Fruit fly (Drosophila melanogaster) whole organism, embryonic: ENCODE results near the gene edin.
A peak's percentile ranks its signal among the peaks of the same experiment; 100 is the strongest.

ENCODE experiments used
- ATbp ChIP-seq: fragments of 200-800 bp; sonication (Bioruptor generic); optimal IDR thresholded peaks from 2 replicates; lab custom pipeline; 2017; ENCODE audit warnings: missing biosample characterization, mild to moderate bottlenecking, missing genetic modification characterization, missing genetic modification reagents
- Abd-B ChIP-seq: fragments of 200-800 bp; sonication (Bioruptor generic); optimal IDR thresholded peaks from 2 replicates; lab custom pipeline; 2018; ENCODE audit warnings: missing biosample characterization, mild to moderate bottlenecking, missing genetic modification characterization, moderate library complexity
- CG10274 ChIP-seq: fragments of 200-800 bp; sonication (Bioruptor generic); optimal IDR thresholded peaks from 3 replicates; lab custom pipeline; 2017; ENCODE audit warnings: missing biosample characterization, mild to moderate bottlenecking, missing genetic modification characterization
- CG11560 ChIP-seq: fragments of 200-800 bp; sonication (Bioruptor generic); IDR thresholded peaks from 3 replicates; pipeline ENCODE4 v1.3.6; 2022; ENCODE audit warnings: missing biosample characterization, missing genetic modification characterization
- CG12155 ChIP-seq: fragments of 200-800 bp; sonication (Bioruptor generic); optimal IDR thresholded peaks from 3 replicates; lab custom pipeline; 2016; ENCODE audit warnings: missing biosample characterization, missing genetic modification characterization
- CG12219 ChIP-seq: fragments of 200-800 bp; sonication (Bioruptor generic); optimal IDR thresholded peaks from 3 replicates; lab custom pipeline; 2018; ENCODE audit warnings: missing biosample characterization, mild to moderate bottlenecking, missing genetic modification characterization
- CG14710 ChIP-seq: fragments of 200-800 bp; sonication (Bioruptor generic); optimal IDR thresholded peaks from 3 replicates; lab custom pipeline; 2019; ENCODE audit warnings: missing biosample characterization, mild to moderate bottlenecking, missing genetic modification characterization, moderate library complexity
- CG14860 ChIP-seq: fragments of 200-800 bp; sonication (Bioruptor generic); IDR thresholded peaks from 3 replicates; pipeline ENCODE4 v1.3.6; 2022; ENCODE audit warnings: missing biosample characterization, missing genetic modification characterization; ENCODE audit not compliant: partially characterized antibody
- CG14965 ChIP-seq: fragments of 200-800 bp; sonication (Bioruptor generic); optimal IDR thresholded peaks from 2 replicates; lab custom pipeline; 2016; ENCODE audit warnings: missing biosample characterization, missing genetic modification characterization, borderline replicate concordance
- CG15601 ChIP-seq: fragments of 200-800 bp; sonication (Bioruptor generic); optimal IDR thresholded peaks from 3 replicates; lab custom pipeline; 2019; ENCODE audit warnings: missing biosample characterization, mild to moderate bottlenecking, missing genetic modification characterization, moderate library complexity
- CG16813 ChIP-seq: fragments of 200-800 bp; sonication (Bioruptor generic); IDR thresholded peaks from 3 replicates; pipeline ENCODE4 v1.3.6; 2022; ENCODE audit warnings: missing biosample characterization, missing genetic modification characterization; ENCODE audit not compliant: partially characterized antibody
- CG17186 ChIP-seq: fragments of 200-800 bp; sonication (Bioruptor generic); optimal IDR thresholded peaks from 3 replicates; lab custom pipeline; 2017; ENCODE audit warnings: missing biosample characterization, missing genetic modification reagents, missing genetic modification characterization
- CG17612 ChIP-seq: fragments of 200-800 bp; sonication (Bioruptor generic); IDR thresholded peaks from 2 replicates; pipeline ENCODE4 v1.3.6; 2022; ENCODE audit warnings: missing biosample characterization, missing genetic modification characterization
- CG18011 ChIP-seq: fragments of 200-800 bp; sonication (Bioruptor generic); optimal IDR thresholded peaks from 2 replicates; lab custom pipeline; 2017; ENCODE audit warnings: missing biosample characterization, missing genetic modification characterization, mild to moderate bottlenecking, moderate library complexity, missing genotype
- CG18262 ChIP-seq: fragments of 200-800 bp; optimal IDR thresholded peaks from 3 replicates; lab custom pipeline; 2019; ENCODE audit warnings: missing biosample characterization, mild to moderate bottlenecking, missing genetic modification characterization, moderate library complexity
- CG18619 ChIP-seq: fragments of 200-800 bp; sonication (Bioruptor generic); optimal IDR thresholded peaks from 3 replicates; lab custom pipeline; 2017; ENCODE audit warnings: missing biosample characterization, mild to moderate bottlenecking, missing genetic modification characterization
- CG30431 ChIP-seq: fragments of 200-800 bp; sonication (Bioruptor generic); optimal IDR thresholded peaks from 2 replicates; lab custom pipeline; 2017; ENCODE audit warnings: missing biosample characterization, missing genetic modification characterization
- CG31388 ChIP-seq: fragments of 200-800 bp; sonication (Bioruptor generic); optimal IDR thresholded peaks from 2 replicates; lab custom pipeline; 2016; ENCODE audit warnings: missing biosample characterization, missing genetic modification characterization
- CG32772 ChIP-seq: fragments of 200-800 bp; sonication (Bioruptor generic); IDR thresholded peaks from 2 replicates; pipeline ENCODE4 v1.3.6; 2022; ENCODE audit warnings: missing biosample characterization, missing genetic modification characterization
- CG3281 ChIP-seq: fragments of 200-800 bp; sonication (Bioruptor generic); optimal IDR thresholded peaks from 3 replicates; lab custom pipeline; 2017; ENCODE audit warnings: missing biosample characterization, mild to moderate bottlenecking, missing genetic modification characterization
- CG33213 ChIP-seq: fragments of 200-800 bp; sonication (Bioruptor generic); optimal IDR thresholded peaks from 3 replicates; lab custom pipeline; 2016; ENCODE audit warnings: missing biosample characterization, missing genetic modification characterization
- CG33557 ChIP-seq: fragments of 200-800 bp; sonication (Bioruptor generic); optimal IDR thresholded peaks from 2 replicates; lab custom pipeline; 2019; ENCODE audit warnings: missing biosample characterization, mild to moderate bottlenecking, missing genetic modification characterization, moderate library complexity
- CG34376 ChIP-seq: fragments of 200-800 bp; sonication (Bioruptor generic); optimal IDR thresholded peaks from 2 replicates; lab custom pipeline; 2018; ENCODE audit warnings: missing biosample characterization, mild to moderate bottlenecking, missing genetic modification characterization
- CG4282 ChIP-seq: fragments of 200-800 bp; sonication (Bioruptor generic); optimal IDR thresholded peaks from 2 replicates; lab custom pipeline; 2016; ENCODE audit warnings: missing biosample characterization, missing genetic modification characterization
- CG4820 ChIP-seq: fragments of 200-800 bp; sonication (Bioruptor generic); optimal IDR thresholded peaks from 3 replicates; lab custom pipeline; 2016; ENCODE audit warnings: missing biosample characterization, missing genetic modification characterization
- CG7556 ChIP-seq: fragments of 200-800 bp; sonication (Bioruptor generic); optimal IDR thresholded peaks from 2 replicates; lab custom pipeline; 2017; ENCODE audit warnings: missing biosample characterization, mild to moderate bottlenecking, missing genetic modification characterization
- CG7963 ChIP-seq: fragments of 200-800 bp; sonication (Bioruptor generic); IDR thresholded peaks from 3 replicates; pipeline ENCODE4 v1.3.6; 2022; ENCODE audit warnings: missing biosample characterization, missing genetic modification characterization; ENCODE audit not compliant: partially characterized antibody
- CG8388 ChIP-seq: fragments of 200-800 bp; sonication (Bioruptor generic); optimal IDR thresholded peaks from 2 replicates; lab custom pipeline; 2019; ENCODE audit warnings: missing biosample characterization, mild to moderate bottlenecking, missing genetic modification characterization, moderate library complexity
- CG8924 ChIP-seq: fragments of 200-800 bp; optimal IDR thresholded peaks from 3 replicates; lab custom pipeline; 2019; ENCODE audit warnings: missing biosample characterization, mild to moderate bottlenecking, missing genetic modification characterization, moderate library complexity
- CTCF ChIP-seq: fragments of 200-800 bp; sonication (Bioruptor generic); optimal IDR thresholded peaks from 2 replicates; lab custom pipeline; 2017; ENCODE audit warnings: missing biosample characterization, mild to moderate bottlenecking, missing genetic modification characterization, moderate library complexity
- Dp ChIP-seq: fragments of 200-800 bp; sonication (Bioruptor generic); optimal IDR thresholded peaks from 2 replicates; lab custom pipeline; 2018; ENCODE audit warnings: missing biosample characterization, mild to moderate bottlenecking, missing genetic modification characterization, moderate library complexity
- E2f2 ChIP-seq: fragments of 200-800 bp; sonication (Bioruptor generic); IDR thresholded peaks from 2 replicates; pipeline ENCODE4 v1.3.6; 2022; ENCODE audit warnings: missing biosample characterization, missing genetic modification characterization
- HHEX ChIP-seq: fragments of 200-800 bp; sonication (Bioruptor generic); optimal IDR thresholded peaks from 3 replicates; lab custom pipeline; 2017; ENCODE audit warnings: missing biosample characterization, mild to moderate bottlenecking, missing genetic modification characterization, missing genetic modification reagents
- Hr3 ChIP-seq: fragments of 200-800 bp; sonication (Bioruptor generic); optimal IDR thresholded peaks from 3 replicates; lab custom pipeline; 2016; ENCODE audit warnings: missing biosample characterization, missing genetic modification characterization
- Myb ChIP-seq: fragments of 200-800 bp; sonication (Bioruptor generic); optimal IDR thresholded peaks from 2 replicates; lab custom pipeline; 2016; ENCODE audit warnings: missing biosample characterization, missing genetic modification characterization
- Sry-δ ChIP-seq: fragments of 200-800 bp; sonication (Bioruptor generic); optimal IDR thresholded peaks from 2 replicates; lab custom pipeline; 2016; ENCODE audit warnings: missing biosample characterization, missing genetic modification characterization
- YL-1 ChIP-seq: fragments of 200-800 bp; sonication (Bioruptor generic); optimal IDR thresholded peaks from 3 replicates; lab custom pipeline; 2017; ENCODE audit warnings: missing biosample characterization, mild to moderate bottlenecking, missing genetic modification characterization
- ato ChIP-seq: fragments of 200-800 bp; sonication (Bioruptor generic); IDR thresholded peaks from 2 replicates; pipeline ENCODE4 v1.3.6; 2022; ENCODE audit warnings: missing biosample characterization, missing genetic modification characterization; ENCODE audit not compliant: partially characterized antibody
- az2 ChIP-seq: fragments of 200-800 bp; sonication (Bioruptor generic); optimal IDR thresholded peaks from 3 replicates; lab custom pipeline; 2016; ENCODE audit warnings: missing biosample characterization, missing genetic modification characterization
- bcd ChIP-seq: fragments of 200-800 bp; sonication (Bioruptor generic); optimal IDR thresholded peaks from 2 replicates; lab custom pipeline; 2017; ENCODE audit warnings: missing biosample characterization, mild to moderate bottlenecking, missing genetic modification characterization
- br ChIP-seq: fragments of >200 bp; optimal IDR thresholded peaks from 2 replicates; lab custom pipeline; 2017
- cato ChIP-seq: fragments of 200-800 bp; sonication (Bioruptor generic); optimal IDR thresholded peaks from 2 replicates; lab custom pipeline; 2016; ENCODE audit warnings: missing biosample characterization, missing genetic modification characterization, borderline replicate concordance
- dm ChIP-seq: fragments of 200-800 bp; sonication (Bioruptor generic); optimal IDR thresholded peaks from 3 replicates; lab custom pipeline; 2016; ENCODE audit warnings: missing biosample characterization, missing genetic modification characterization
- gt ChIP-seq: fragments of 200-800 bp; sonication (Bioruptor generic); IDR thresholded peaks from 2 replicates; pipeline ENCODE4 v1.3.6; 2022; ENCODE audit warnings: missing biosample characterization, missing genetic modification characterization
- kay ChIP-seq: fragments of 200-800 bp; sonication (Bioruptor generic); optimal IDR thresholded peaks from 2 replicates; lab custom pipeline; 2016; ENCODE audit warnings: missing biosample characterization, missing genetic modification characterization
- ken ChIP-seq: fragments of 200-800 bp; sonication (Bioruptor generic); IDR thresholded peaks from 3 replicates; pipeline ENCODE4 v1.3.6; 2022; ENCODE audit warnings: missing biosample characterization, missing genetic modification characterization
- kni ChIP-seq: fragments of 200-800 bp; sonication (Bioruptor generic); optimal IDR thresholded peaks from 3 replicates; lab custom pipeline; 2017; ENCODE audit warnings: mild to moderate bottlenecking, missing biosample characterization, missing genetic modification reagents, missing genetic modification characterization
- nerfin-2 ChIP-seq: fragments of 200-800 bp; sonication (Bioruptor generic); IDR thresholded peaks from 2 replicates; pipeline ENCODE4 v1.3.6; 2022; ENCODE audit warnings: missing biosample characterization, missing genetic modification characterization; ENCODE audit not compliant: partially characterized antibody
- otp ChIP-seq: fragments of 200-800 bp; sonication (Bioruptor generic); IDR thresholded peaks from 3 replicates; pipeline ENCODE4, ENCODE4 v1.3.6; 2022; ENCODE audit warnings: missing biosample characterization, missing genetic modification characterization
- pan ChIP-seq, 4 experiments: fragments of >200 bp in 3 of 4; fragments of 200-800 bp in 1 of 4; sonication (Bioruptor generic) in 1 of 4; optimal IDR thresholded peaks in 3 of 4; IDR thresholded peaks in 1 of 4; 2 replicates each; pipeline versions ENCODE4 v1.3.6 to Lab custom; 2017 to 2022; ENCODE audit warnings: missing biosample characterization in 2 of 4, missing genetic modification characterization in 2 of 4, mixed read lengths in 1 of 4
- wek ChIP-seq: fragments of 200-800 bp; sonication (Bioruptor generic); optimal IDR thresholded peaks from 3 replicates; lab custom pipeline; 2018; ENCODE audit warnings: missing biosample characterization, mild to moderate bottlenecking, missing genetic modification characterization, moderate library complexity

Gene edin

DNA sequence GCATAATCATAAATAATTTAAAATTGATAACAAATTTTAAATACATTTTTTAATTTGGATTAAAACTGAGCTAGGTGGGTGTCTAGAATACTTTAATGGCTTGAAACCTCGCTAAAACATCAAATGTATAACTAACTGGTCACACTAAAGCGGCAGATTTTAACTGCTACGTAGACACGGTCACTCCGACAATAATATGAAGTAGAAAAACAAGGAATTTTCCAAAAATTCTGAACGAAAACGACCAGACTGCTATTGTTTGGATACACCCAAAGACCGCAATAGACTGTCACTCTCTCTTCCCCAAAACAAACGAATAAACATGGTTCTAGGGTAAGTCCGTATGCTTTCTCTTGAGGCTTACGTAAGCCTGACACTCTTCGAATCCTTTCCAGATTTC is 28.9 kb upstream of the edin start, which contains the start of gene QIL1 (continued):
- TF ChIP-seq az2 = no peak
- no peak for TF ChIP-seq CG4282 (GFP tag; lab: Kevin White, UChicago)
- TF ChIP-seq CG8924 (tag; lab: Kevin White, UChicago) = peak; percentile 28
- peak; percentile 26 for TF ChIP-seq Myb
- TF ChIP-seq br (lab: Kevin White, UChicago) = no peak
- no peak for TF ChIP-seq CG34376
- TF ChIP-seq CG32772 = no peak
- TF ChIP-seq CG7556 (GFP tag; lab: Kevin White, UChicago) = no peak
- peak; percentile 64 for TF ChIP-seq E2f2 (GFP tag; lab: Robert Waterston, UW)
- TF ChIP-seq Hr3 (GFP tag; lab: Kevin White, UChicago) = no peak
- no peak for TF ChIP-seq CG30431 (GFP tag; lab: Kevin White, UChicago)
- no peak for TF ChIP-seq pan (optimal IDR thresholded peaks at IDR 0.05; lab: Kevin White, UChicago)
- no peak for TF ChIP-seq pan (GFP tag; optimal IDR thresholded peaks at IDR 0.05 in 1 of 2, IDR thresholded peaks at IDR 0.05 in 1 of 2)
- TF ChIP-seq kay (GFP tag; lab: Kevin White, UChicago) = no peak
- TF ChIP-seq CG12155 = no peak
- no peak for TF ChIP-seq ato (GFP tag; lab: Robert Waterston, UW)
- no peak for TF ChIP-seq otp (GFP tag; lab: Robert Waterston, UW)
- TF ChIP-seq CG14965 = no peak
- TF ChIP-seq Abd-B = peak; percentile 78
- no peak for TF ChIP-seq CG12219 (GFP tag; lab: Kevin White, UChicago)
- TF ChIP-seq CG15601 = peak; percentile 35
- TF ChIP-seq gt (GFP tag; lab: Robert Waterston, UW) = no peak
- peak; percentile 26 for TF ChIP-seq CG33213 (GFP tag; lab: Kevin White, UChicago)
- TF ChIP-seq CG8388 = no peak
- TF ChIP-seq CG3281 = no peak
- no peak for TF ChIP-seq CG17612 (GFP tag; lab: Robert Waterston, UW)
- TF ChIP-seq wek = no peak
- peak; percentile 62 for TF ChIP-seq Dp (GFP tag; lab: Kevin White, UChicago)
- no peak for TF ChIP-seq CG14860 (GFP tag; lab: Robert Waterston, UW)
- TF ChIP-seq bcd = no peak
- no peak for TF ChIP-seq dm (GFP tag; lab: Kevin White, UChicago)
- TF ChIP-seq CG16813 (GFP tag; lab: Robert Waterston, UW) = no peak
- no peak for TF ChIP-seq CG7963
- no peak for TF ChIP-seq CG18262 (tag; lab: Kevin White, UChicago)
- TF ChIP-seq ATbp = no peak
- TF ChIP-seq CG18619 (GFP tag; lab: Kevin White, UChicago) = no peak
- TF ChIP-seq kni (GFP tag; lab: Kevin White, UChicago) = no peak
- TF ChIP-seq HHEX (GFP tag; lab: Kevin White, UChicago) = no peak
- TF ChIP-seq CG4820 (GFP tag; lab: Kevin White, UChicago) = no peak
- no peak for TF ChIP-seq ken (GFP tag; lab: Robert Waterston, UW)
- TF ChIP-seq CG14710 (tag; lab: Kevin White, UChicago) = peak; percentile 69
- no peak for TF ChIP-seq CG10274
- peak; percentile 31 for TF ChIP-seq Sry-δ (GFP tag; lab: Kevin White, UChicago)
- no peak for TF ChIP-seq CG17186
- no peak for TF ChIP-seq nerfin-2
- no peak for TF ChIP-seq CG18011 (GFP tag; lab: Kevin White, UChicago)
- TF ChIP-seq YL-1 (GFP tag; lab: Kevin White, UChicago) = peak; percentile 71
- no peak for TF ChIP-seq CG33557 (GFP tag; lab: Kevin White, UChicago)
- peak; percentile 61 for TF ChIP-seq CTCF
- TF ChIP-seq CG31388 (GFP tag; lab: Kevin White, UChicago) = no peak
- TF ChIP-seq cato = no peak
- TF ChIP-seq CG11560 (tag; lab: Robert Waterston, UW) = no peak
